Fruit fly (Drosophila melanogaster): ENCODE results near the gene Cpr65Ax2.

dm6 chr3L:6143188-6143755, 7.4 kb downstream of the Cpr65Ax2 start, which contains the start of gene Lcp65Ad:
- TF ChIP-seq net (GFP tag; optimal IDR thresholded peaks at IDR 0.05) (no peak), CG16779 (tag; optimal IDR thresholded peaks at IDR 0.05) (no peak), Sox15 (GFP tag; optimal IDR thresholded peaks at IDR 0.05) (no peak), lz (GFP tag; optimal IDR thresholded peaks at IDR 0.05) (no peak), achi (GFP tag; optimal IDR thresholded peaks at IDR 0.05) (no peak), CG10631 (GFP tag; optimal IDR thresholded peaks at IDR 0.05) (no peak), CG10669 (GFP tag; optimal IDR thresholded peaks at IDR 0.05) (no peak), CG1621 (tag; optimal IDR thresholded peaks at IDR 0.05) (no peak), eg (GFP tag; IDR thresholded peaks at IDR 0.05) (no peak), CG11902 (GFP tag; optimal IDR thresholded peaks at IDR 0.05) (no peak), CG11294 (GFP tag; IDR thresholded peaks at IDR 0.05) (no peak)

Data from whole organism, prepupa.